Fruit fly (Drosophila melanogaster) whole organism, prepupa: ENCODE results near the gene Sol1.

ENCODE experiments used
- Blimp-1 ChIP-seq: fragments of 200-800 bp; sonication (Bioruptor generic); optimal IDR thresholded peaks from 3 replicates; lab custom pipeline; 2017; ENCODE audit warnings: missing biosample characterization, missing genetic modification characterization, mild to moderate bottlenecking, moderate library complexity, missing genetic modification reagents
- CG10669 ChIP-seq: fragments of 200-800 bp; sonication (Bioruptor generic); optimal IDR thresholded peaks from 3 replicates; lab custom pipeline; 2018; ENCODE audit warnings: missing biosample characterization, mild to moderate bottlenecking, missing genetic modification characterization, moderate library complexity
- CG11294 ChIP-seq: fragments of 200-800 bp; sonication (Bioruptor generic); IDR thresholded peaks from 2 replicates; pipeline ENCODE4 v1.3.6; 2022; ENCODE audit warnings: missing biosample characterization, missing genetic modification characterization
- CG11762 ChIP-seq: fragments of 200-800 bp; sonication (Bioruptor generic); optimal IDR thresholded peaks from 3 replicates; lab custom pipeline; 2016; ENCODE audit warnings: missing biosample characterization, missing genetic modification characterization; ENCODE audit not compliant: insufficient read depth
- CG11902 ChIP-seq: fragments of 200-800 bp; sonication (Bioruptor generic); optimal IDR thresholded peaks from 3 replicates; lab custom pipeline; 2016; ENCODE audit warnings: missing biosample characterization, missing genetic modification characterization
- CG15336 ChIP-seq: fragments of 200-800 bp; sonication (Bioruptor generic); IDR thresholded peaks from 2 replicates; pipeline ENCODE4 v1.3.6; 2022; ENCODE audit warnings: missing biosample characterization, missing genetic modification characterization
- CG16779 ChIP-seq: fragments of 200-800 bp; sonication (Bioruptor generic); optimal IDR thresholded peaks from 3 replicates; lab custom pipeline; 2017; ENCODE audit warnings: missing biosample characterization, mild to moderate bottlenecking, missing genetic modification characterization
- CG3032 ChIP-seq: fragments of 200-800 bp; optimal IDR thresholded peaks from 2 replicates; lab custom pipeline; 2019; ENCODE audit warnings: missing biosample characterization, mild to moderate bottlenecking, missing genetic modification characterization, moderate library complexity
- CG31627 ChIP-seq: fragments of 200-800 bp; sonication (Bioruptor generic); optimal IDR thresholded peaks from 3 replicates; lab custom pipeline; 2016; ENCODE audit warnings: missing biosample characterization, missing genetic modification characterization
- CG32006 ChIP-seq: fragments of 200-800 bp; sonication (Bioruptor generic); optimal IDR thresholded peaks from 3 replicates; lab custom pipeline; 2017; ENCODE audit warnings: missing biosample characterization, mild to moderate bottlenecking, missing genetic modification characterization
- CG34406 ChIP-seq: fragments of 200-800 bp; sonication (Bioruptor generic); optimal IDR thresholded peaks from 3 replicates; lab custom pipeline; 2016; ENCODE audit warnings: missing biosample characterization, missing genetic modification characterization
- CG3919 ChIP-seq: fragments of 200-800 bp; sonication (Bioruptor generic); optimal IDR thresholded peaks from 3 replicates; lab custom pipeline; 2016; ENCODE audit warnings: missing biosample characterization, missing genetic modification characterization
- CG4318 ChIP-seq: fragments of 200-800 bp; sonication (Bioruptor generic); optimal IDR thresholded peaks from 3 replicates; lab custom pipeline; 2017; ENCODE audit warnings: missing biosample characterization, mild to moderate bottlenecking, missing genetic modification characterization
- CG6163 ChIP-seq: fragments of 200-800 bp; sonication (Bioruptor generic); IDR thresholded peaks from 3 replicates; pipeline ENCODE4 v1.3.6; 2022; ENCODE audit warnings: missing biosample characterization, missing genetic modification characterization
- CG6276 ChIP-seq: fragments of 200-800 bp; sonication (Bioruptor generic); optimal IDR thresholded peaks from 2 replicates; lab custom pipeline; 2017; ENCODE audit warnings: missing biosample characterization, mild to moderate bottlenecking, missing genetic modification characterization
- CG6792 ChIP-seq: fragments of 200-800 bp; sonication (Bioruptor generic); optimal IDR thresholded peaks from 3 replicates; lab custom pipeline; 2016; ENCODE audit warnings: missing biosample characterization, missing genetic modification characterization
- CG6808 ChIP-seq: fragments of 200-800 bp; sonication (Bioruptor generic); optimal IDR thresholded peaks from 3 replicates; lab custom pipeline; 2017; ENCODE audit warnings: missing biosample characterization, missing genetic modification characterization, mild to moderate bottlenecking, moderate library complexity, missing genetic modification reagents
- CG7368 ChIP-seq: fragments of 200-800 bp; sonication (Bioruptor generic); optimal IDR thresholded peaks from 3 replicates; lab custom pipeline; 2016; ENCODE audit warnings: missing biosample characterization, missing genetic modification characterization
- CG8119 ChIP-seq: fragments of 200-800 bp; sonication (Bioruptor generic); IDR thresholded peaks from 3 replicates; pipeline ENCODE4 v1.3.6; 2022; ENCODE audit warnings: missing biosample characterization, missing genetic modification characterization
- CG8319 ChIP-seq: fragments of 200-800 bp; sonication (Bioruptor generic); optimal IDR thresholded peaks from 3 replicates; lab custom pipeline; 2016; ENCODE audit warnings: missing biosample characterization, missing genetic modification characterization
- CG9139 ChIP-seq: fragments of 200-800 bp; sonication (Bioruptor generic); optimal IDR thresholded peaks from 3 replicates; lab custom pipeline; 2017; ENCODE audit warnings: missing biosample characterization, mild to moderate bottlenecking, missing genetic modification characterization
- Eip75B ChIP-seq: fragments of 200-800 bp; sonication (Bioruptor generic); optimal IDR thresholded peaks from 3 replicates; lab custom pipeline; 2016; ENCODE audit warnings: missing biosample characterization, missing genetic modification characterization
- Eip78C ChIP-seq: fragments of 200-800 bp; sonication (Bioruptor generic); peaks from one replicate; lab custom pipeline; 2016; ENCODE audit warnings: missing biosample characterization, missing genetic modification characterization
- Ets21C ChIP-seq: fragments of 200-800 bp; sonication (Bioruptor generic); optimal IDR thresholded peaks from 3 replicates; lab custom pipeline; 2016; ENCODE audit warnings: missing biosample characterization, missing genetic modification characterization
- Ets96B ChIP-seq: fragments of 200-800 bp; optimal IDR thresholded peaks from 2 replicates; lab custom pipeline; 2019; ENCODE audit warnings: missing biosample characterization, mild to moderate bottlenecking, missing genetic modification characterization, moderate library complexity
- Gug ChIP-seq: fragments of 200-800 bp; sonication (Bioruptor generic); IDR thresholded peaks from 2 replicates; pipeline ENCODE4 v1.3.6; 2022; ENCODE audit warnings: missing biosample characterization, missing genetic modification characterization
- Hr38 ChIP-seq: sonication (Bioruptor generic); optimal IDR thresholded peaks from 2 replicates; lab custom pipeline; 2016; ENCODE audit warnings: missing biosample characterization, missing genetic modification characterization
- Hr39 ChIP-seq: fragments of 200-800 bp; sonication (Bioruptor generic); optimal IDR thresholded peaks from 2 replicates; lab custom pipeline; 2016; ENCODE audit warnings: missing biosample characterization, missing genetic modification characterization
- Lpt ChIP-seq: fragments of 200-800 bp; sonication (Bioruptor generic); optimal IDR thresholded peaks from 3 replicates; lab custom pipeline; 2016; ENCODE audit warnings: missing biosample characterization, missing genetic modification characterization
- Met ChIP-seq: fragments of 200-800 bp; sonication (Bioruptor generic); optimal IDR thresholded peaks from 3 replicates; lab custom pipeline; 2016; ENCODE audit warnings: missing biosample characterization, missing genetic modification characterization
- Smox ChIP-seq: fragments of 200-800 bp; sonication (Bioruptor generic); optimal IDR thresholded peaks from 3 replicates; lab custom pipeline; 2016; ENCODE audit warnings: missing biosample characterization, missing genetic modification characterization
- Sox102F ChIP-seq: fragments of 200-800 bp; sonication (Bioruptor generic); optimal IDR thresholded peaks from 2 replicates; lab custom pipeline; 2016; ENCODE audit warnings: missing biosample characterization, mild to moderate bottlenecking, missing genetic modification characterization
- Sox14 ChIP-seq: fragments of 200-800 bp; sonication (Bioruptor generic); optimal IDR thresholded peaks from 3 replicates; lab custom pipeline; 2016; ENCODE audit warnings: missing biosample characterization, missing genetic modification characterization
- achi ChIP-seq: fragments of 200-800 bp; sonication (Bioruptor generic); optimal IDR thresholded peaks from 3 replicates; lab custom pipeline; 2016; ENCODE audit warnings: missing biosample characterization, missing genetic modification characterization
- acj6 ChIP-seq: fragments of 200-800 bp; sonication (Bioruptor generic); optimal IDR thresholded peaks from 3 replicates; lab custom pipeline; 2016; ENCODE audit warnings: missing biosample characterization, missing genetic modification characterization
- cyc ChIP-seq: fragments of 200-800 bp; sonication (Bioruptor generic); optimal IDR thresholded peaks from 3 replicates; lab custom pipeline; 2016; ENCODE audit warnings: missing biosample characterization, missing genetic modification characterization
- dsx ChIP-seq: fragments of 200-800 bp; optimal IDR thresholded peaks from 3 replicates; lab custom pipeline; 2019; ENCODE audit warnings: missing biosample characterization, mild to moderate bottlenecking, missing genetic modification characterization, moderate library complexity; ENCODE audit not compliant: poor library complexity, severe bottlenecking
- eg ChIP-seq: fragments of 200-800 bp; sonication (Bioruptor generic); IDR thresholded peaks from 3 replicates; pipeline ENCODE4 v1.3.6; 2022; ENCODE audit warnings: missing biosample characterization, missing genetic modification characterization
- esn ChIP-seq: fragments of 200-800 bp; sonication (Bioruptor generic); optimal IDR thresholded peaks from 2 replicates; lab custom pipeline; 2016; ENCODE audit warnings: missing biosample characterization, mild to moderate bottlenecking, missing genetic modification characterization, moderate library complexity
- fd85E ChIP-seq: fragments of 200-800 bp; sonication (Bioruptor generic); optimal IDR thresholded peaks from 3 replicates; lab custom pipeline; 2016; ENCODE audit warnings: missing biosample characterization, missing genetic modification characterization
- fkh ChIP-seq: fragments of 200-800 bp; sonication (Bioruptor generic); optimal IDR thresholded peaks from 3 replicates; lab custom pipeline; 2017; ENCODE audit warnings: missing biosample characterization, mild to moderate bottlenecking, missing genetic modification characterization, moderate library complexity
- lz ChIP-seq: fragments of 200-800 bp; sonication (Bioruptor generic); optimal IDR thresholded peaks from 3 replicates; lab custom pipeline; 2016; ENCODE audit warnings: missing biosample characterization, missing genetic modification characterization
- net ChIP-seq: fragments of 200-800 bp; sonication (Bioruptor generic); optimal IDR thresholded peaks from 3 replicates; lab custom pipeline; 2016; ENCODE audit warnings: missing biosample characterization, missing genetic modification characterization
- pdm3 ChIP-seq: fragments of 200-800 bp; sonication (Bioruptor generic); optimal IDR thresholded peaks from 3 replicates; lab custom pipeline; 2016; ENCODE audit warnings: missing biosample characterization, missing genetic modification characterization
- salr ChIP-seq, 2 experiments: fragments of 200-800 bp; sonication (Bioruptor generic); optimal IDR thresholded peaks; 3 replicates each; lab custom pipeline; 2016 to 2018; ENCODE audit warnings: missing biosample characterization in 2 of 2, missing genetic modification characterization in 2 of 2, mild to moderate bottlenecking in 1 of 2
- spab ChIP-seq: fragments of 200-800 bp; sonication (Bioruptor generic); optimal IDR thresholded peaks from 2 replicates; lab custom pipeline; 2017; ENCODE audit warnings: missing biosample characterization, mild to moderate bottlenecking, missing genetic modification characterization, missing genetic modification reagents
- svp ChIP-seq: fragments of 200-800 bp; sonication (Bioruptor generic); peaks from one replicate; lab custom pipeline; 2016; ENCODE audit warnings: missing biosample characterization, missing genetic modification characterization
- topi ChIP-seq: fragments of 200-800 bp; sonication (Bioruptor generic); optimal IDR thresholded peaks from 3 replicates; lab custom pipeline; 2016; ENCODE audit warnings: missing biosample characterization, missing genetic modification characterization
- vri ChIP-seq: fragments of 200-800 bp; sonication (Bioruptor generic); optimal IDR thresholded peaks from 3 replicates; lab custom pipeline; 2016; ENCODE audit warnings: missing biosample characterization, mild to moderate bottlenecking, missing genetic modification characterization

The Sol1 gene

dm6 chr3R:12431030-12431489 is 45.0 kb downstream of the Sol1 start, which contains the start of gene Prosalpha2:
Gene Prosalpha2, plus strand, starts transcription at chr3R:12431321.
- TF ChIP-seq Eip78C (GFP tag; lab: Kevin White, UChicago) (peak; percentile 77), CG7368 (GFP tag; lab: Kevin White, UChicago) (no peak), CG34406 (GFP tag; lab: Kevin White, UChicago) (peak; percentile 16), lz (GFP tag; lab: Kevin White, UChicago) (peak; percentile 22), CG31627 (GFP tag; lab: Kevin White, UChicago) (peak; percentile 19), Gug (GFP tag; lab: Robert Waterston, UW) (0 out of 2 replicates have a peak, but pooled peaks have one; percentile 30), Sox14 (peak; percentile 48), CG3032 (no peak), esn (GFP tag; lab: Kevin White, UChicago) (peak; percentile 22), cyc (GFP tag; lab: Kevin White, UChicago) (peak; percentile 23), Ets96B (tag; lab: Kevin White, UChicago) (peak; percentile 33), Ets21C (GFP tag; lab: Kevin White, UChicago) (no peak), fd85E (GFP tag; lab: Kevin White, UChicago) (no peak), dsx (GFP tag; lab: Kevin White, UChicago) (peak; percentile 18), CG6163 (GFP tag; lab: Robert Waterston, UW) (peak; percentile 40; the same call in 1 of the 3 replicates), topi (GFP tag; lab: Kevin White, UChicago) (peak; percentile 29)

dm6 chr3R:12433764-12434163 is 47.7 kb downstream of the Sol1 start, which contains the start of the genes Aos1 and Srlp:
Gene Aos1, minus strand, starts transcription at chr3R:12433822.
Gene Srlp, plus strand, starts transcription at chr3R:12434098.
- no peak for TF ChIP-seq fkh
- no peak for TF ChIP-seq Blimp-1
- TF ChIP-seq Hr39 (GFP tag; lab: Kevin White, UChicago), result no peak
- TF ChIP-seq eg (GFP tag; lab: Robert Waterston, UW), result no peak
- TF ChIP-seq Eip75B (GFP tag; lab: Kevin White, UChicago), result no peak
- no peak for TF ChIP-seq CG6792 (GFP tag; lab: Kevin White, UChicago)
- no peak for TF ChIP-seq CG32006 (GFP tag; lab: Kevin White, UChicago)
- no peak for TF ChIP-seq Ets21C (GFP tag; lab: Kevin White, UChicago)
- no peak for TF ChIP-seq CG7368 (GFP tag; lab: Kevin White, UChicago)
- no peak for TF ChIP-seq spab (GFP tag; lab: Kevin White, UChicago)
- TF ChIP-seq CG4318 (GFP tag; lab: Kevin White, UChicago), result no peak
- TF ChIP-seq CG3919 (GFP tag; lab: Kevin White, UChicago), result no peak
- no peak for TF ChIP-seq vri
- TF ChIP-seq CG15336 (GFP tag; lab: Robert Waterston, UW), result no peak
- TF ChIP-seq CG31627 (GFP tag; lab: Kevin White, UChicago), result no peak
- TF ChIP-seq pdm3 (GFP tag; lab: Kevin White, UChicago), result no peak
- TF ChIP-seq salr (GFP tag; optimal IDR thresholded peaks at IDR 0.05; lab: Kevin White, UChicago), result no peak
- TF ChIP-seq CG6808 (GFP tag; lab: Kevin White, UChicago), result no peak
- peak; percentile 2 for TF ChIP-seq lz (GFP tag; lab: Kevin White, UChicago)
- TF ChIP-seq Smox (GFP tag; lab: Kevin White, UChicago), result no peak
- TF ChIP-seq CG6276 (GFP tag; lab: Kevin White, UChicago), result no peak
- TF ChIP-seq Met, result no peak
- no peak for TF ChIP-seq CG10669 (GFP tag; lab: Kevin White, UChicago)
- peak; percentile 35 for TF ChIP-seq Ets96B (tag; lab: Kevin White, UChicago)
- no peak for TF ChIP-seq CG11294 (GFP tag; lab: Robert Waterston, UW)
- TF ChIP-seq CG11762 (GFP tag; lab: Kevin White, UChicago), result no peak
- TF ChIP-seq Hr38 (GFP tag; lab: Kevin White, UChicago), result no peak
- TF ChIP-seq CG8319 (GFP tag; lab: Kevin White, UChicago), result peak; percentile 10
- no peak for TF ChIP-seq CG9139 (GFP tag; lab: Kevin White, UChicago)
- TF ChIP-seq dsx (GFP tag; lab: Kevin White, UChicago), result peak; percentile 45
- no peak for TF ChIP-seq svp
- TF ChIP-seq CG8119, result no peak
- no peak for TF ChIP-seq CG11902
- no peak for TF ChIP-seq cyc (GFP tag; lab: Kevin White, UChicago)
- TF ChIP-seq acj6 (GFP tag; lab: Kevin White, UChicago), result no peak
- peak; percentile 52 for TF ChIP-seq Sox14
- peak; percentile 14 for TF ChIP-seq Lpt (GFP tag; lab: Kevin White, UChicago)
- no peak for TF ChIP-seq achi (GFP tag; lab: Kevin White, UChicago)
- no peak for TF ChIP-seq CG34406 (GFP tag; lab: Kevin White, UChicago)
- no peak for TF ChIP-seq net (GFP tag; lab: Kevin White, UChicago)
- no peak for TF ChIP-seq Sox102F (GFP tag; lab: Kevin White, UChicago)
- no peak for TF ChIP-seq CG16779 (tag; lab: Kevin White, UChicago)
